Fruit fly (Drosophila melanogaster) whole organism, embryonic: ENCODE results near the gene CG13096.

Experiments
- Adf1 ChIP-seq: fragments of 200-800 bp; sonication (Bioruptor generic); IDR thresholded peaks from 2 replicates; pipeline ENCODE4 v1.3.6; 2022; ENCODE audit warnings: missing biosample characterization, missing genetic modification characterization
- Atf6 ChIP-seq: fragments of 200-800 bp; sonication (Bioruptor generic); IDR thresholded peaks from 2 replicates; pipeline ENCODE4 v1.3.6; 2022; ENCODE audit warnings: missing biosample characterization, missing genetic modification characterization
- BEAF-32 ChIP-seq: fragments of 200-800 bp; sonication (Bioruptor generic); optimal IDR thresholded peaks from 3 replicates; lab custom pipeline; 2017; ENCODE audit warnings: missing biosample characterization, missing genetic modification characterization, mild to moderate bottlenecking, moderate library complexity, missing genetic modification reagents
- Bgb ChIP-seq: fragments of 200-800 bp; sonication (Bioruptor generic); IDR thresholded peaks from 2 replicates; pipeline ENCODE4 v1.3.6; 2022; ENCODE audit warnings: missing biosample characterization, missing genetic modification characterization; ENCODE audit not compliant: partially characterized antibody
- CG10147 ChIP-seq: fragments of 200-800 bp; sonication (Bioruptor generic); optimal IDR thresholded peaks from 2 replicates; lab custom pipeline; 2019; ENCODE audit warnings: missing biosample characterization, mild to moderate bottlenecking, missing genetic modification characterization, moderate library complexity
- CG10979 ChIP-seq: fragments of 200-800 bp; sonication (Bioruptor generic); optimal IDR thresholded peaks from 2 replicates; lab custom pipeline; 2018; ENCODE audit warnings: missing biosample characterization, mild to moderate bottlenecking, missing genetic modification characterization, moderate library complexity
- CG12236 ChIP-seq: fragments of 200-800 bp; sonication (Bioruptor generic); optimal IDR thresholded peaks from 2 replicates; lab custom pipeline; 2016; ENCODE audit warnings: missing biosample characterization, missing genetic modification characterization
- CG13296 ChIP-seq: fragments of 200-800 bp; sonication (Bioruptor generic); optimal IDR thresholded peaks from 3 replicates; lab custom pipeline; 2018; ENCODE audit warnings: missing biosample characterization, mild to moderate bottlenecking, missing genetic modification characterization
- CG13624 ChIP-seq: fragments of 200-800 bp; sonication (Bioruptor generic); optimal IDR thresholded peaks from 2 replicates; lab custom pipeline; 2016; ENCODE audit warnings: missing biosample characterization, missing genetic modification characterization
- CG14014 ChIP-seq: fragments of 200-800 bp; sonication (Bioruptor generic); IDR thresholded peaks from 2 replicates; pipeline ENCODE4 v1.3.6; 2022; ENCODE audit warnings: missing biosample characterization, missing genetic modification characterization
- CG15514 ChIP-seq: fragments of 200-800 bp; sonication (Bioruptor generic); optimal IDR thresholded peaks from 3 replicates; lab custom pipeline; 2017; ENCODE audit warnings: missing biosample characterization, missing genetic modification characterization, mild to moderate bottlenecking, moderate library complexity, missing genetic modification reagents
- CG1603 ChIP-seq: fragments of 200-800 bp; sonication (Bioruptor generic); optimal IDR thresholded peaks from 2 replicates; lab custom pipeline; 2019; ENCODE audit warnings: missing biosample characterization, mild to moderate bottlenecking, missing genetic modification characterization, moderate library complexity
- CG16779 ChIP-seq: fragments of 200-800 bp; sonication (Bioruptor generic); IDR thresholded peaks from 2 replicates; pipeline ENCODE4 v1.3.6; 2022; ENCODE audit warnings: missing biosample characterization, missing genetic modification characterization
- CG30403 ChIP-seq: fragments of 200-800 bp; sonication (Bioruptor generic); optimal IDR thresholded peaks from 3 replicates; lab custom pipeline; 2016; ENCODE audit warnings: missing biosample characterization, missing genetic modification characterization
- CG3726 ChIP-seq: fragments of 200-800 bp; sonication (Bioruptor generic); IDR thresholded peaks from 3 replicates; pipeline ENCODE4, ENCODE4 v1.3.6; 2022; ENCODE audit warnings: missing biosample characterization, missing genetic modification characterization
- CG4282 ChIP-seq: fragments of 200-800 bp; sonication (Bioruptor generic); optimal IDR thresholded peaks from 2 replicates; lab custom pipeline; 2016; ENCODE audit warnings: missing biosample characterization, missing genetic modification characterization
- CG5953 ChIP-seq: fragments of 200-800 bp; sonication (Bioruptor generic); IDR thresholded peaks from 2 replicates; pipeline ENCODE4 v1.3.6; 2022; ENCODE audit warnings: missing biosample characterization, missing genetic modification characterization
- CG6854 ChIP-seq: fragments of 200-800 bp; sonication (Bioruptor generic); optimal IDR thresholded peaks from 3 replicates; lab custom pipeline; 2017; ENCODE audit warnings: missing biosample characterization, mild to moderate bottlenecking, missing genetic modification characterization
- CG7839 ChIP-seq: fragments of 200-800 bp; sonication (Bioruptor generic); optimal IDR thresholded peaks from 3 replicates; lab custom pipeline; 2018; ENCODE audit warnings: missing biosample characterization, mild to moderate bottlenecking, missing genetic modification characterization, moderate library complexity
- CG9797 ChIP-seq: fragments of 200-800 bp; sonication (Bioruptor generic); optimal IDR thresholded peaks from 3 replicates; lab custom pipeline; 2018; ENCODE audit warnings: missing biosample characterization, mild to moderate bottlenecking, missing genetic modification characterization
- Dp ChIP-seq: fragments of 200-800 bp; sonication (Bioruptor generic); optimal IDR thresholded peaks from 2 replicates; lab custom pipeline; 2018; ENCODE audit warnings: missing biosample characterization, mild to moderate bottlenecking, missing genetic modification characterization, moderate library complexity
- E2f2 ChIP-seq: fragments of 200-800 bp; sonication (Bioruptor generic); IDR thresholded peaks from 2 replicates; pipeline ENCODE4 v1.3.6; 2022; ENCODE audit warnings: missing biosample characterization, missing genetic modification characterization
- Elba2 ChIP-seq: fragments of 200-800 bp; sonication (Bioruptor generic); optimal IDR thresholded peaks from 3 replicates; lab custom pipeline; 2016; ENCODE audit warnings: missing biosample characterization, missing genetic modification characterization
- Hmx ChIP-seq: fragments of 200-800 bp; sonication (Bioruptor generic); optimal IDR thresholded peaks from 2 replicates; lab custom pipeline; 2016; ENCODE audit warnings: missing biosample characterization, missing genetic modification characterization
- Hr51 ChIP-seq, 2 experiments: fragments of 200-800 bp; sonication (Bioruptor generic); optimal IDR thresholded peaks; 2 replicates in 1 of 2; 3 replicates in 1 of 2; lab custom pipeline; 2016 to 2018; ENCODE audit warnings: missing biosample characterization in 2 of 2, missing genetic modification characterization in 2 of 2, mild to moderate bottlenecking in 1 of 2, moderate library complexity in 1 of 2
- Jarid2 ChIP-seq: fragments of 200-800 bp; sonication (Bioruptor generic); optimal IDR thresholded peaks from 3 replicates; lab custom pipeline; 2017; ENCODE audit warnings: mild to moderate bottlenecking, missing biosample characterization, missing genetic modification reagents, missing genetic modification characterization
- Kr ChIP-seq: fragments of 200-800 bp; sonication (Bioruptor generic); optimal IDR thresholded peaks from 2 replicates; lab custom pipeline; 2017; ENCODE audit warnings: missing biosample characterization, mild to moderate bottlenecking, missing genetic modification characterization
- Med ChIP-seq: fragments of 200-800 bp; sonication (Bioruptor generic); peaks from one replicate; lab custom pipeline; 2016; ENCODE audit warnings: missing biosample characterization, missing genetic modification characterization, mild to moderate bottlenecking, inconsistent platforms, moderate library complexity
- Myb ChIP-seq: fragments of 200-800 bp; sonication (Bioruptor generic); optimal IDR thresholded peaks from 2 replicates; lab custom pipeline; 2016; ENCODE audit warnings: missing biosample characterization, missing genetic modification characterization
- Opbp ChIP-seq: fragments of 200-800 bp; sonication (Bioruptor generic); IDR thresholded peaks from 3 replicates; pipeline ENCODE4 v1.3.6; 2022; ENCODE audit warnings: missing biosample characterization, missing genetic modification characterization; ENCODE audit not compliant: partially characterized antibody
- bcd ChIP-seq: fragments of 200-800 bp; sonication (Bioruptor generic); optimal IDR thresholded peaks from 2 replicates; lab custom pipeline; 2017; ENCODE audit warnings: missing biosample characterization, mild to moderate bottlenecking, missing genetic modification characterization
- br ChIP-seq: fragments of >200 bp; optimal IDR thresholded peaks from 2 replicates; lab custom pipeline; 2017
- disco-r ChIP-seq: fragments of 200-800 bp; sonication (Bioruptor generic); optimal IDR thresholded peaks from 2 replicates; lab custom pipeline; 2016; ENCODE audit warnings: missing biosample characterization, missing genetic modification characterization
- dm ChIP-seq: fragments of 200-800 bp; sonication (Bioruptor generic); optimal IDR thresholded peaks from 3 replicates; lab custom pipeline; 2016; ENCODE audit warnings: missing biosample characterization, missing genetic modification characterization
- emc ChIP-seq: fragments of 200-800 bp; sonication (Bioruptor generic); optimal IDR thresholded peaks from 2 replicates; lab custom pipeline; 2016; ENCODE audit warnings: missing biosample characterization, missing genetic modification characterization
- her ChIP-seq: fragments of 200-800 bp; sonication (Bioruptor generic); optimal IDR thresholded peaks from 2 replicates; lab custom pipeline; 2016; ENCODE audit warnings: missing biosample characterization, missing genetic modification characterization
- inv ChIP-seq: fragments of 200-800 bp; sonication (Bioruptor generic); IDR thresholded peaks from 2 replicates; pipeline ENCODE4 v1.3.6; 2022; ENCODE audit warnings: missing biosample characterization, missing genetic modification characterization; ENCODE audit not compliant: partially characterized antibody
- knrl ChIP-seq: fragments of 200-800 bp; sonication (Bioruptor generic); IDR thresholded peaks from 3 replicates; pipeline ENCODE4 v1.3.6; 2022; ENCODE audit warnings: missing biosample characterization, missing genetic modification characterization; ENCODE audit not compliant: partially characterized antibody
- phol ChIP-seq: fragments of 200-800 bp; sonication (Bioruptor generic); optimal IDR thresholded peaks from 3 replicates; lab custom pipeline; 2018; ENCODE audit warnings: missing biosample characterization, mild to moderate bottlenecking, missing genetic modification characterization, moderate library complexity
- pzg ChIP-seq: fragments of 200-800 bp; sonication (Bioruptor generic); optimal IDR thresholded peaks from 3 replicates; lab custom pipeline; 2018; ENCODE audit warnings: missing biosample characterization, mild to moderate bottlenecking, missing genetic modification characterization, moderate library complexity
- rib ChIP-seq: fragments of 200-800 bp; sonication (Bioruptor generic); IDR thresholded peaks from 2 replicates; pipeline ENCODE4 v1.3.6; 2022; ENCODE audit warnings: missing biosample characterization, missing genetic modification characterization
- sens ChIP-seq: fragments of 200-800 bp; sonication (Bioruptor generic); peaks from one replicate; lab custom pipeline; 2016; ENCODE audit warnings: missing biosample characterization, missing genetic modification characterization
- stwl ChIP-seq: fragments of 200-800 bp; sonication (Bioruptor generic); optimal IDR thresholded peaks from 3 replicates; lab custom pipeline; 2018; ENCODE audit warnings: missing biosample characterization, mild to moderate bottlenecking, missing genetic modification characterization, moderate library complexity
- tll ChIP-seq, 2 experiments: fragments of 200-800 bp in 1 of 2; fragments of >200 bp in 1 of 2; sonication (Bioruptor generic) in 1 of 2; optimal IDR thresholded peaks; 2 replicates each; lab custom pipeline; 2017 to 2019; ENCODE audit warnings: missing biosample characterization in 2 of 2, missing genetic modification characterization in 2 of 2, mild to moderate bottlenecking in 1 of 2, moderate library complexity in 1 of 2
- trem ChIP-seq: fragments of 200-800 bp; optimal IDR thresholded peaks from 3 replicates; lab custom pipeline; 2019; ENCODE audit warnings: missing biosample characterization, mild to moderate bottlenecking, missing genetic modification characterization, moderate library complexity
- unc-4 ChIP-seq: fragments of 200-800 bp; sonication (Bioruptor generic); IDR thresholded peaks from 2 replicates; pipeline ENCODE4 v1.3.6; 2022; ENCODE audit warnings: missing biosample characterization, missing genetic modification characterization; ENCODE audit not compliant: partially characterized antibody
- unpg ChIP-seq: fragments of 200-800 bp; sonication (Bioruptor generic); optimal IDR thresholded peaks from 3 replicates; lab custom pipeline; 2018; ENCODE audit warnings: missing biosample characterization, mild to moderate bottlenecking, missing genetic modification characterization, moderate library complexity
- z ChIP-seq: fragments of 200-800 bp; sonication (Bioruptor generic); IDR thresholded peaks from 3 replicates; pipeline ENCODE4 v1.3.6; 2022; ENCODE audit warnings: missing biosample characterization, missing genetic modification characterization

The CG13096 gene

dm6 chr2L:8521724-8522309 lies 10.2 kb upstream of the CG13096 start, which contains the start of gene Acer (continued):
- peak; percentile 34; the same call in 1 of the 2 replicates for TF ChIP-seq Bgb (GFP tag; lab: Robert Waterston, UW)
- 0 out of 3 replicates have a peak, but pooled peaks have one; percentile 23 for TF ChIP-seq z (GFP tag; lab: Robert Waterston, UW)
- peak; percentile 15 for TF ChIP-seq her
- 0 out of 3 replicates have a peak, but pooled peaks have one; percentile 29 for TF ChIP-seq knrl
- TF ChIP-seq CG15514 = peak; percentile 8
- peak; percentile 57 for TF ChIP-seq trem (tag; lab: Kevin White, UChicago)
- peak; percentile 36 for TF ChIP-seq BEAF-32 (GFP tag; lab: Kevin White, UChicago)
- no peak for TF ChIP-seq inv (GFP tag; lab: Robert Waterston, UW)
- peak; percentile 44; the same call in 1 of the 2 replicates for TF ChIP-seq Adf1 (GFP tag; lab: Robert Waterston, UW)
- TF ChIP-seq CG5953 (GFP tag; lab: Robert Waterston, UW) = no peak
- peak; percentile 6 for TF ChIP-seq Dp
- no peak for TF ChIP-seq CG4282 (GFP tag; lab: Kevin White, UChicago)
- TF ChIP-seq Hmx (GFP tag; lab: Kevin White, UChicago) = no peak
- TF ChIP-seq CG6854 = no peak
- no peak for TF ChIP-seq Atf6 (GFP tag; lab: Robert Waterston, UW)
- peak; percentile 80 for TF ChIP-seq sens (GFP tag; lab: Kevin White, UChicago)
- no peak for TF ChIP-seq tll (GFP tag; optimal IDR thresholded peaks at IDR 0.05; lab: Kevin White, UChicago)
- 0 out of 2 replicates have a peak, but pooled peaks have one; percentile 35 for TF ChIP-seq unc-4 (GFP tag; lab: Robert Waterston, UW)
- peak; percentile 37 for TF ChIP-seq Myb
- peak; percentile 73; the same call in 1 of the 2 replicates for TF ChIP-seq rib
- TF ChIP-seq pzg (GFP tag; lab: Kevin White, UChicago) = peak; percentile 24
- TF ChIP-seq stwl = peak; percentile 54
- no peak for TF ChIP-seq CG1603 (tag; lab: Kevin White, UChicago)
- 0 out of 2 replicates have a peak, but pooled peaks have one; percentile 10 for TF ChIP-seq E2f2 (GFP tag; lab: Robert Waterston, UW)
- TF ChIP-seq CG9797 (GFP tag; lab: Kevin White, UChicago) = peak; percentile 11
- TF ChIP-seq Med (GFP tag; lab: Kevin White, UChicago) = peak; percentile 86
- peak; percentile 75 for TF ChIP-seq Jarid2 (GFP tag; lab: Kevin White, UChicago)

DNA sequence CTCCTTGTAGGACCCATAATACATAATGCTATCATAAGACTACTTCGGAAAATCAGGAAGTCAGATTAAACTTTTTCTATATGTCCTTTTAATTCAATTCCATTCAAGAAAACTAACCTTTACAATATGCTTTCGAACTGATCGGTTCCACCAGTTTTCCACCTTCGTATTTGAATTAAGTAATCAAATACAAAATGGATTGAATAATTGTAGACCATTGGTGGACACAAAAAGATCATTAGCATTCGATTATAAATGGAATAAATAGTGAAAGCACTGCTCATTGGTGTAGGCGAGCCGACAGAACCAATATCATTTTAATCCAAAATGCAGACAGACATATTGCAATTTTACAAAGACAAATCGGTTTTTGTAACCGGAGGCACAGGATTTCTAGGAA lies 7.7 kb upstream of the CG13096 start, which contains the start of gene Sgp:
Gene Sgp, plus strand, starts transcription at position 301 of the 400 bp plus-strand sequence.
- TF ChIP-seq bcd (GFP tag; lab: Kevin White, UChicago) (no peak), CG30403 (GFP tag; lab: Kevin White, UChicago) (no peak), CG16779 (GFP tag; lab: Robert Waterston, UW) (no peak), CG13296 (no peak), br (lab: Kevin White, UChicago) (no peak), CG10147 (GFP tag; lab: Kevin White, UChicago) (no peak), emc (GFP tag; lab: Kevin White, UChicago) (no peak), Kr (GFP tag; lab: Kevin White, UChicago) (no peak)

- TF ChIP-seq CG7839 (peak; percentile 3), disco-r (GFP tag; lab: Kevin White, UChicago) (no peak), phol (tag; lab: Kevin White, UChicago) (peak; percentile 45), Hr51 (GFP tag; optimal IDR thresholded peaks at IDR 0.05; lab: Kevin White, UChicago) (peak in 1 of 2 experiments; percentile 10), dm (peak; percentile 63), CG10979 (peak; percentile 18), Opbp (GFP tag; lab: Robert Waterston, UW) (peak; percentile 37; the same call in 1 of the 3 replicates), Elba2 (peak; percentile 61), CG3726 (no peak), CG12236 (GFP tag; lab: Kevin White, UChicago) (peak; percentile 14), unpg (GFP tag; lab: Kevin White, UChicago) (peak; percentile 38), CG13624 (GFP tag; lab: Kevin White, UChicago) (peak; percentile 16), CG14014 (no peak), z (GFP tag; lab: Robert Waterston, UW) (no peak)
Measured at dm6 chr2L:8517256-8517694, 5.6 kb upstream of the CG13096 start, which contains the start of the genes mRpL51 and Uba4. TSS of gene mRpL51 (minus strand) at chr2L:8517380. TSS of gene Uba4 (plus strand) at chr2L:8517411.
